Fruit fly (Drosophila melanogaster): ENCODE results near the gene CG14086.

Gene CG14086

dm6 chr3L:19326029-19326428, 50.4 kb downstream of the CG14086 start (continued):
- TF ChIP-seq ase (GFP tag; IDR thresholded peaks at IDR 0.05) (no peak), CG9437 (GFP tag; optimal IDR thresholded peaks at IDR 0.05) (no peak), CG2116 (GFP tag; optimal IDR thresholded peaks at IDR 0.05) (no peak), Oaz (GFP tag; IDR thresholded peaks at IDR 0.05) (no peak), org-1 (GFP tag; optimal IDR thresholded peaks at IDR 0.05) (no peak), dmrt99B (tag; optimal IDR thresholded peaks at IDR 0.05) (peak; percentile 48), CG14710 (tag; optimal IDR thresholded peaks at IDR 0.05) (no peak), CG2875 (GFP tag; optimal IDR thresholded peaks at IDR 0.05) (no peak), CG9727 (GFP tag; optimal IDR thresholded peaks at IDR 0.05) (no peak), CG12769 (tag; optimal IDR thresholded peaks at IDR 0.05) (no peak), Neu2 (GFP tag; optimal IDR thresholded peaks at IDR 0.05; ENCODE audit: borderline replicate concordance) (no peak), Gug (GFP tag; IDR thresholded peaks at IDR 0.05) (peak; percentile 16; the same call in 1 of the 4 replicates), CG4282 (GFP tag; optimal IDR thresholded peaks at IDR 0.05) (no peak), danr (GFP tag; IDR thresholded peaks at IDR 0.05) (no peak), CG17328 (GFP tag; IDR thresholded peaks at IDR 0.05) (peak; percentile 66), Xrp1 (GFP tag; IDR thresholded peaks at IDR 0.05) (peak; percentile 36; the same call in 1 of the 2 replicates), exex (tag; optimal IDR thresholded peaks at IDR 0.05) (no peak), p53 (GFP tag; optimal IDR thresholded peaks at IDR 0.05) (no peak), CG18011 (GFP tag; optimal IDR thresholded peaks at IDR 0.05) (no peak), grn (GFP tag; optimal IDR thresholded peaks at IDR 0.05) (no peak), CG12155 (GFP tag; optimal IDR thresholded peaks at IDR 0.05) (no peak), lbe (GFP tag; optimal IDR thresholded peaks at IDR 0.05) (no peak), CG8281 (tag; optimal IDR thresholded peaks at IDR 0.05) (no peak), CG43689 (GFP tag; IDR thresholded peaks at IDR 0.05) (0 out of 2 replicates have a peak, but pooled peaks have one; percentile 21), CG6689 (GFP tag; IDR thresholded peaks at IDR 0.05) (peak; percentile 45; the same call in 1 of the 2 replicates), CG8765 (GFP tag; IDR thresholded peaks at IDR 0.05) (no peak), Atf6 (GFP tag; IDR thresholded peaks at IDR 0.05) (no peak), rib (GFP tag; IDR thresholded peaks at IDR 0.05) (no peak), bigmax (GFP tag; optimal IDR thresholded peaks at IDR 0.05) (no peak), mam (GFP tag; optimal IDR thresholded peaks at IDR 0.05) (no peak), Usf (GFP tag; optimal IDR thresholded peaks at IDR 0.05) (no peak), MTF-1 (GFP tag; optimal IDR thresholded peaks at IDR 0.05; ENCODE audit: borderline replicate concordance) (no peak), twi (tag; optimal IDR thresholded peaks at IDR 0.05) (no peak), CG30403 (GFP tag; optimal IDR thresholded peaks at IDR 0.05) (no peak), Nf-YA (GFP tag; IDR thresholded peaks at IDR 0.05) (no peak), Doc2 (GFP tag; IDR thresholded peaks at IDR 0.05) (no peak), zf30C (GFP tag; optimal IDR thresholded peaks at IDR 0.05) (no peak), CG14050 (GFP tag; IDR thresholded peaks at IDR 0.05) (0 out of 3 replicates have a peak, but pooled peaks have one; percentile 19), CG12071 (GFP tag; optimal IDR thresholded peaks at IDR 0.05) (no peak), CG3726 (GFP tag; IDR thresholded peaks at IDR 0.05) (no peak), NFAT (GFP tag; IDR thresholded peaks at IDR 0.05) (no peak), E2f2 (GFP tag; IDR thresholded peaks at IDR 0.05) (no peak), Hmr (GFP tag; optimal IDR thresholded peaks at IDR 0.05) (no peak), slou (GFP tag; optimal IDR thresholded peaks at IDR 0.05) (no peak), HmgD (GFP tag; optimal IDR thresholded peaks at IDR 0.05) (no peak), ems (GFP tag; optimal IDR thresholded peaks at IDR 0.05) (no peak), TFAM (GFP tag; optimal IDR thresholded peaks at IDR 0.05) (no peak), bab2 (GFP tag; optimal IDR thresholded peaks at IDR 0.05) (no peak), bbx (GFP tag; IDR thresholded peaks at IDR 0.05; ENCODE audit: partially characterized antibody) (no peak), ranshi (GFP tag; IDR thresholded peaks at IDR 0.05) (no peak), CG13123 (GFP tag; optimal IDR thresholded peaks at IDR 0.05) (no peak), dmrt11E (tag; optimal IDR thresholded peaks at IDR 0.05) (peak; percentile 18)

All from whole organism, embryonic.